Fruit fly (Drosophila melanogaster): ENCODE data around the gene CG10584.

DNA sequence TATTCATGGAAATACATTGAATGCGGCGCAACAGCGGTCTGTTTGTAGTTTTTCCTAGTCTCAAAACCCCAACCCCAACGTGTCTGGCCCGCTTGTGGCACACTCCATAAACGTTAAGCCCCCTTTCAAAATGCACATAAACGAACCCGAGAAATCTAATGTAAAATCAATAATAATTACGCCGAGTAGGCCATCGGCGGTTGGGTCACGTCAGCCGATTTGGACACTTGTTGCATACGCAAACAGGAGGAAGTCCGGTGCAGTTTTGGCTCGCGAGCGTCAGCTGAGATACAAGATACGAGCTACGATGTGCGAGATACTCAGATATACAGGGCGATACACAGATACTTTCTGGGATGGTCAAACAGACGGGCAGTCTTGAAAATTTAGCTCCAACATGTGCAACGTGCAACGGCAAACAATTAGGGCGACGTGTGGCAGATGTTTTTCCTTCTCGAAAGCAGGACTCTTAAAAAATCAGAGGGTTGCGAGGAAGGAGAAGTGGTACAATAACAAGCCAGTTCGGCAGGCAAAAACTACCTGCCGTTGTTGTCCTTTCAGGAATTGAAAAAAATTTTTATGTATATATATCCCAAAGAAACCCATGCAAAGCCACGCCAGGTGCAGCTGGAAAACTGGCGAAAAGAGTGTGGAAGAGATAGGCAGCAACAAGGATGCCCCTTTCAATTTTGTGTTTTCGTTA, 35.2 kb upstream of the CG10584 start:
- TF ChIP-seq psq (optimal IDR thresholded peaks at IDR 0.05) (no peak), Dll (optimal IDR thresholded peaks at IDR 0.05) (no peak), pan (optimal IDR thresholded peaks at IDR 0.05) (no peak)
